Fruit fly (Drosophila melanogaster): ENCODE data around the gene bin.
A peak's percentile ranks its signal among the peaks of the same experiment; 100 is the strongest.

Gene bin

DNA sequence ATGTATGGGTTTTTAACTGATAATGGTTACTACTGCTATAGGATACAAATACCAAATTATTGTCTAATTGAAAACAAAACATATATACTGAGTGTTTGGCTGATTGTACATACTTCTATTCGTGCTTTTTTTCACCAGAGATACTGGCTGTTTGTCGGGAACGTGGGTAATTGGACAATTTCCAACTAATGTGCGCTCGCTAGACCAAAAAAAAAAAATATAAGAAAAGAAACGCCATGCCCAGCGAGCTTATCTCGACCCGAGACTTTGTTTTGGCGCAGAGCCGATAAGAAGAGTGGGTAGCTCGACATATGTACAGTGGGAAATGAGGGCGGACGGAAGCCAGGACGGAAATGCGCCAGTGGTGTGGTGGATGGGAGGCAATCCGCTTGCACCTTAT lies 27.2 kb upstream of the bin start:
- TF ChIP-seq psq (optimal IDR thresholded peaks at IDR 0.05) (no peak), EcR (GFP tag; optimal IDR thresholded peaks at IDR 0.05) (no peak), pan (optimal IDR thresholded peaks at IDR 0.05) (no peak), usp (GFP tag; optimal IDR thresholded peaks at IDR 0.05) (no peak), CG8478 (optimal IDR thresholded peaks at IDR 0.05) (no peak), Dll (optimal IDR thresholded peaks at IDR 0.05) (no peak)

DNA sequence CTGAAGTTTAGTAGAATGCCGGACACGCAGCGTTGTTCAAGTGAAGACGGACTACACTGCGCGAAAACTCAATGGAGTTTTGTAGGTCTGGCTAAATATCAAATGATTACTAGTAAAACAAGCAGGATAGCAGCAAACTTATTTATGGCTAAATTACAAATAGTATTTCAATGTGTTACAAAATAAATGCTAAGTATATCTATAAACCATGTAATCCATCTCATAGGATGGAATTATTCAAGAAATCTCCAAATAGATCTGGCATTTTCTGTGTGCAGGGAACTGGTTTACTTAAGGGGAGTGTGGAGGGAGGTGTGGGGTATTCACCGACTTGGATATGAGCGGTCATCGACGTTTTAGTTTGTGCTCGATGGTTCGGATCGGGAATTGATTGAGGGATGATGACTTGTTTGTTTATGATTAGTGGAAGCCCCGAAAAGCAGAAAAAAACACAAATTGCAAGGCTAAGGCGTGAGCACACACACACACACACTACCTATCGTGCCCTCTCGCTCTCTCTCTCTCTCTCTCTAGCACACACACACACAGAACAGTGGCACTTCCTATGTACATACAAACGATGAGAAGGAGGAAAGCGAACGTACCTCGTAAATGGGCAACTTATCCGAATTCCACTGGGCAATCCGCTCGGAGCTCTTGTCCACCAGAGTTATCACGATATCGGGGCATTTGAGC lies 26.5 kb upstream of the bin start:
- TF ChIP-seq psq (optimal IDR thresholded peaks at IDR 0.05) = peak; percentile 1
- TF ChIP-seq CG8478 (optimal IDR thresholded peaks at IDR 0.05) = no peak

DNA sequence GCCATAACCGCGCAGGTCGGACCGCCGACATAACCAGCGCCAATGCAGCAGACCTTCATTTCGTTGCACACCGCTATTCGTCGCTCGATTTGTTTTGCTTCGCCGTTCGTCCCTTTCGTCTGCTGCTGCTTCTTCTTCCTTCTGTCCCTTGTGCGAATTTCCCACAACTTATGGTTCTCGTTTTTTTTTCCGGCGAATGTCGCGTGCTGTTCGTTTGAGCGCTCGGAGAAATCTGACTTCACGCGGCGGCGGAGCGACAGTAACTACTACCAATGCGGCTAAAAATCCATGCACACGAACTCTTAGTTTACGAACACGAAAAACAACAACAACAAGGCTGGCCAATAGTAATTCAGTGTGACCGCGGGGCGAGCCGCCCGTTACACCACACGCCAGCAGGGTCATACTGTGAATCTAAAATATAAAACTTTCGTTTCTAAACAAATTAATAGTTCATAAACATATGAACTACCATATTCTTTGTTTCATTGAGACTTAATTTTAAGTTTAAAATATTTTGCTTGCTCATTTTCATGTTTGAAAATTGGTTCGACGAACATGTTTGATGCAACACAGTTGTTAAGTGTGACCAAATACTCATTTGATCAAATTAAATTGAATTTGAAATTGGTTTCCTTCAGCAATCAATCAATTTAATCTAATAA lies 25.8 kb upstream of the bin start, which contains the start of gene sgl:
sgl (minus strand) TSS at position 271 of the 665 bp plus-strand sequence.
- TF ChIP-seq Dll (optimal IDR thresholded peaks at IDR 0.05) = no peak
- TF ChIP-seq pan (optimal IDR thresholded peaks at IDR 0.05) = no peak
- peak; percentile 18 for TF ChIP-seq psq (optimal IDR thresholded peaks at IDR 0.05)

DNA sequence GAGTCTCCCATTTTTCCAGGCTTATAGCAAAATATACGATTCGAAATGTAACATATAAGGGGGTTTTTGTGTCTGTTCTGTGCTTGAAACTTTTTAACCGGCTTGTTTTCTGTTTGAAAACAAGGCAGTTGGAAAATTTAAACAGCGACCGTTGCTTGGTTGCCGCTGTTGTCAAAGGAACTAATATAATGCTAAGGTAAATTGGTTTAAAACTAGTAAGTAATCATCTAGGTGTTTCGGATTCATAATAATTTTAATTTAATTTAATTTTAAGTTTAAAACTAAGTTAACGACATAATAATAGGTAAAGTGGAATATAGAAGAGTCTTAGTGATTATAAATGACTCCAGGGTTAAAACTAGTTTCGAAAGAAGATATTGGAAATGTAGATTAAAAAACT lies 22.6 kb upstream of the bin start, which contains the start of gene CG10064:
CG10064 (minus strand) TSS at position 101 of the 400 bp plus-strand sequence.
- TF ChIP-seq Dll (optimal IDR thresholded peaks at IDR 0.05) (no peak), EcR (GFP tag; optimal IDR thresholded peaks at IDR 0.05) (no peak), pan (optimal IDR thresholded peaks at IDR 0.05) (no peak), usp (GFP tag; optimal IDR thresholded peaks at IDR 0.05) (no peak), psq (optimal IDR thresholded peaks at IDR 0.05) (no peak), CG8478 (optimal IDR thresholded peaks at IDR 0.05) (no peak)

DNA sequence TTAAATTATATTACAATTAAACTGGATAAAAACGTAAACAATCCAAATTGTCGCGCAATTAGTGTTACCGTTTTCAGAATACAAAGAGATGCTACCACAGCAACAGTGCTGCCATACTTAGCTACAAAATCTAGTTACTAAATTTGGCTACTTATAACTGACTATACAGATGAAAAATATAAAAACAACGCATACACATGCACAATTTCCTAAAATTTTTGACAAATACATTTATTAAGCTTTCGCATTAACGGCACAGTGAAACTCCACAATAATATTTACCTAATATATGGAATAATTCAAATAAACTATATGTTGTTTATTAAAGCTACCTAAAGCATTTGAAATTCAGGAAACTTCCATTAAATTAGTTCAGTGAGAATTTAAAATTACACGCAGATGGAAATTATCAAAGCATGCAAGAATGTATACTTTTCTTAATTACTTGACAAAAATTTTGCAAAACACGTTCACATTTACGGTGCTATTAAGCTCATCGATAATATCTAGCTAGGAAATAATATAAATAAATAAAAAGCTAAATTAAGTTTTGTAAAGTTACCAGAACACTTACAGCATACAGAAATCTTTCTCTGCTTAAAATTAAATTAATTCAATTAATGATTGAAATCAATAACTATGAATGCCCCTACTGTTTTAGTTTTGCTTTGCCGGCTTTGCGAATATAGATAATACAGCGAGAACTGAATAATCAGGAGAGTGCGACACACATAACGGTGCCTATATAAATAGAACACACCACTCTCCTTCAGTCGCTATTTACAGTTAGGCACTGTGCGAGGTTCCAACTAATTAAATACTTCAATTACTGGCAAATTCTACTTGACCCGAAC lies 21.2 kb upstream of the bin start, which contains the start of the genes Mis12 and CG9953:
Mis12 (minus strand) TSS at position 88 of the 854 bp plus-strand sequence.
CG9953 (plus strand) TSS at position 698 of the 854 bp plus-strand sequence.
- TF ChIP-seq psq (optimal IDR thresholded peaks at IDR 0.05) (no peak), Dll (optimal IDR thresholded peaks at IDR 0.05) (no peak), CG8478 (optimal IDR thresholded peaks at IDR 0.05) (no peak), usp (GFP tag; optimal IDR thresholded peaks at IDR 0.05) (no peak), pan (optimal IDR thresholded peaks at IDR 0.05) (no peak), EcR (GFP tag; optimal IDR thresholded peaks at IDR 0.05) (no peak)

DNA sequence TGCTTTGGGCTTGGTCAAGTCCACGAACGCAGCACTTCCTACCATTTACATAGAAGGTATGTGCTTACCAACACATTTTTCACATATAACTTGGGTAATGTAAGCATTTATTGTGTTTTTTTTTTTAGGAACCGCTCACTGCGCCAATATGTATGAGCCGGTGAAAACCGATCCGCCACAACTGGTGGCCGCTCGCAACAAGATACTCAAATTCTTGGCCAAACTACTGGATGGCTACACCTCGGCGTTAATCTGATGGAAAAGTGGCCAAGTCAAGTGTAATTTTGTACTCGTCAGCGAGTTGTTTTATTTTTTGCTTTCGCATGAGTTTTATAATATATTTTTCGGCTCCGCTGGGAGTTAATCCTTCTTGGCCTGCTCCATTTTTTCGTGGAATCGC lies 19.1 kb upstream of the bin start:
- no peak for TF ChIP-seq pan (optimal IDR thresholded peaks at IDR 0.05)
- TF ChIP-seq psq (optimal IDR thresholded peaks at IDR 0.05) = no peak
- no peak for TF ChIP-seq usp (GFP tag; optimal IDR thresholded peaks at IDR 0.05)
- no peak for TF ChIP-seq Dll (optimal IDR thresholded peaks at IDR 0.05)
- no peak for TF ChIP-seq CG8478 (optimal IDR thresholded peaks at IDR 0.05)
- no peak for TF ChIP-seq EcR (GFP tag; optimal IDR thresholded peaks at IDR 0.05)

DNA sequence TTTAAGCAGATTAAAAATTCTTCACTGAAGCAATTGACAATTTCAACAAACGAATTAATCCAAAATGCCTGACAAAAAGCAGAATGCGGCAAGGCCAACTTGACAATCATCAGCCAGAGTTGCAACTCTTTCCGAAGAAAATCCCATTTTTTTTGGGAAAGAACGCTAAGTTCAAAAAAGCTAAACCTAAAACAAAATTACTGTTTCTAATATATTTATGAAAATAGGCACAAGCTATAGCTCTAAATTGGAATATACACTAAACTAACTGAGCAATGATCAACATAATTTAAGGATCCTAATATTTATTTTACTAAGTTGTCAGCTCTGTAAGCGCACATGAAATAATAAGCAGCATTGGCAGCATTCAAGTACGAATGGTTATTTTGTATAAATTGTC lies 18.1 kb upstream of the bin start, which contains the start of gene CG10063:
CG10063 (minus strand) TSS at position 101 of the 400 bp plus-strand sequence.
- TF ChIP-seq EcR (GFP tag; optimal IDR thresholded peaks at IDR 0.05) (no peak), Dll (optimal IDR thresholded peaks at IDR 0.05) (no peak), pan (optimal IDR thresholded peaks at IDR 0.05) (no peak), psq (optimal IDR thresholded peaks at IDR 0.05) (no peak), usp (GFP tag; optimal IDR thresholded peaks at IDR 0.05) (no peak), CG8478 (optimal IDR thresholded peaks at IDR 0.05) (no peak)

DNA sequence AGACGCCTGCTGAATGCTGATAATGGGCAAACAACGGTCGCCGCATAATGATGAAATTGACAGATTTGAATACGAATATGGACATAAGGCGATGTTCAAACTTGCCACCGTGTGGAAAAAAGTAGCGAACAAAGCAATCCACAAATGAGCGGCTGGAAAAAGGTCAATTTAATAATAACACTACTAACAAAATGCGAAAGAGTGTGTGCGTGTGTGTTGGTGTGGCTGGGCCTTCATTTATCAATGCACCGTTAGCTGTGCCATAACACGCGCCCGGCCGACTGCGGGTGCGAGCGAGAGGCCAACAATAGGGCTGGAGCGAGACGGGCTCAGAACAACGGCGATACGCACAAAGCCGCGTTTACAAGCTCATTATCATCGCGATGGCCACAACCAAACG lies 14.5 kb upstream of the bin start:
- TF ChIP-seq EcR (GFP tag; optimal IDR thresholded peaks at IDR 0.05) = no peak
- no peak for TF ChIP-seq CG8478 (optimal IDR thresholded peaks at IDR 0.05)
- TF ChIP-seq usp (GFP tag; optimal IDR thresholded peaks at IDR 0.05) = no peak
- no peak for TF ChIP-seq psq (optimal IDR thresholded peaks at IDR 0.05)
- TF ChIP-seq pan (optimal IDR thresholded peaks at IDR 0.05) = no peak
- no peak for TF ChIP-seq Dll (optimal IDR thresholded peaks at IDR 0.05)

DNA sequence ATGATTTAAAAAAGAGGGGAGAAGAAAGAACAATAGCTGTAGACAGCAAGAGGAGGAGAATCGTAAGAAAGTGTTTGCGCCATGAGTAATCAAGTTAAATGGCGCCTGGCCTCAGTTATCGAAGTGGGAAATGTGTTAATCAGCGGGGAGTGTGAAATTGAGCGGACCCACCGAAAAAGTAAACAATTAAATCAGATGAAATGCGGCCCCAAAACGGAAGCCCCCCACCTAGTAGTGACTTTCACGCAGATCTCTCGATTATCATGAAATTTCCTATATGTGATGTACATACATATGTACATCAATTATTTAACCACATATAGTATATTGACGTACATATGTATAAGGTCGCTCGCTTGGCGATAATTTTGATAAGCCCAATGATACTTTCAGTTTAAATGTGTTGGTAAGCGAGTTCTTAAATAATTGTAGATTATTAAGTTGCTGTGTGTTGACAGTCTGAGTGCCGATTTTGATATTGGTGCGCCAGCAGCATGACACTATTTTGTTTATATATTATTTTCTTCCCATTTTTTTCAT lies 13.8 kb upstream of the bin start:
- TF ChIP-seq psq (optimal IDR thresholded peaks at IDR 0.05) (no peak), pan (optimal IDR thresholded peaks at IDR 0.05) (no peak), Dll (optimal IDR thresholded peaks at IDR 0.05) (no peak), EcR (GFP tag; optimal IDR thresholded peaks at IDR 0.05) (no peak), CG8478 (optimal IDR thresholded peaks at IDR 0.05) (no peak), usp (GFP tag; optimal IDR thresholded peaks at IDR 0.05) (no peak)

DNA sequence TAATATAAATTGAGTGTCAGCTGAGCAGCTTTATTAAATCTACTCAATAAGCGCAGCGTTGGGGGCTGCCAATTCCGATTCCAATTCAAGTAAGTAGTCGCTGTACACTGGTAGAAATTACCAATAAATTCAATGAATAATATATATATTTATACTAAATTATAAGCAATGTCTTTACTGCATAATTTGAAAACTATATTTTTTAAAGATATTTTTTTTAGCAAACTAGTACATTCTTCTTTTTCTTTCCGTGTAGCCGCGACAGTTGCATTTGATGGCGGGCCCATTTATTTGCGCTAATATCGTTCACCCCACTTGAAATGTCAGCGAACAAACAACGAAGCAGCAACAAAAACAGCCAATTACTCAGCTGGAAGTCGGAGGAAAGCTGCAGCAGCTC lies 13.0 kb upstream of the bin start:
- TF ChIP-seq CG8478 (optimal IDR thresholded peaks at IDR 0.05) (no peak), EcR (GFP tag; optimal IDR thresholded peaks at IDR 0.05) (no peak), Dll (optimal IDR thresholded peaks at IDR 0.05) (no peak), psq (optimal IDR thresholded peaks at IDR 0.05) (no peak), usp (GFP tag; optimal IDR thresholded peaks at IDR 0.05) (no peak), pan (optimal IDR thresholded peaks at IDR 0.05) (no peak)

DNA sequence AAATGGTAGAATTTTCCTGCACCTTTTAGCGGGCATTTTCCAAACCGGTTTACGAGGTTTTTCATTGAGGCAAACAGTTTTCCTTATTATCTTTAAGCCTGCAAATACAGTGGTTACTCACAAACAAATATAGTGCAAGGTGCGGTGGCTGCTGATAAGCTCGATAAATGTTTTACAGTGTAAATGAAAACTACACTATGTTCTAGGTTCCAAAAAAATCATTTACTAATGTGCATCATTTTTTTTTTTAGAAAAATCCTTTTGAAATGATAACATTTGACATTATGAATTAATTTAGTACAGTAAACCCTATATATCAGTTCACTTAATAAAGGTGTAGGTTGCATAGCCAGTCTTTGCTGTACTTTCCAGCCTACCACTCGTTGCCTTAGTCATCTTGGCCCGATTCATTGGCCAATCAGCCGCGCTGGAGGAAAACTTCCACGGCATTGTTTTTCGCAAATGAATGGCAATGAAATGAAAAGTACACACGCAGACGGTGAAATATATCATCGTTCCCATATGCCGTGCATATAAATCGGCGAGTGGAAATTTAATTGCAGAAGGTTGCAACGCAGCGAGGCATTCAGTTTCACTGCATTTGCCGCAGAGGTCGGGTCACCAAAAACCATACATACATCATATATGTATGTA lies 12.3 kb upstream of the bin start:
- TF ChIP-seq CG8478 (optimal IDR thresholded peaks at IDR 0.05) (no peak), Dll (optimal IDR thresholded peaks at IDR 0.05) (no peak), EcR (GFP tag; optimal IDR thresholded peaks at IDR 0.05) (no peak), usp (GFP tag; optimal IDR thresholded peaks at IDR 0.05) (no peak), pan (optimal IDR thresholded peaks at IDR 0.05) (no peak), psq (optimal IDR thresholded peaks at IDR 0.05) (no peak)
